Fruit fly (Drosophila melanogaster) whole organism, wandering third instar larva: Measurements from ENCODE around the gene fabp.

Source experiments
- Myc ChIP-seq: fragments of >200 bp; optimal IDR thresholded peaks from 2 replicates; lab custom pipeline; 2017
- OdsH ChIP-seq: fragments of 200-800 bp; sonication (Bioruptor generic); optimal IDR thresholded peaks from 2 replicates; lab custom pipeline; 2016; ENCODE audit warnings: missing biosample characterization, mild to moderate bottlenecking, missing genetic modification characterization
- Sp1 ChIP-seq: fragments of 200-800 bp; sonication (Bioruptor generic); optimal IDR thresholded peaks from 3 replicates; lab custom pipeline; 2019; ENCODE audit warnings: missing biosample characterization, mild to moderate bottlenecking, missing genetic modification characterization, moderate library complexity
- Vsx2 ChIP-seq: fragments of 200-300, 225-300 bp; sonication (Bioruptor generic); optimal IDR thresholded peaks from 2 replicates; lab custom pipeline; 2018; ENCODE audit warnings: missing biosample characterization, missing genetic modification characterization; ENCODE audit not compliant: partially characterized antibody
- jim ChIP-seq: fragments of 175-275, 200-325 bp; sonication (Bioruptor generic); optimal IDR thresholded peaks from 2 replicates; lab custom pipeline; 2016; ENCODE audit warnings: missing biosample characterization, mild to moderate bottlenecking, missing genetic modification characterization
- lola ChIP-seq: fragments of >200 bp; optimal IDR thresholded peaks from 2 replicates; lab custom pipeline; 2017; ENCODE audit warnings: missing biosample characterization, missing genetic modification characterization
- psq ChIP-seq: fragments of 200-800 bp; sonication (Bioruptor generic); optimal IDR thresholded peaks from 3 replicates; lab custom pipeline; 2017; ENCODE audit warnings: missing biosample characterization, mild to moderate bottlenecking, missing genetic modification characterization, moderate library complexity
- sage ChIP-seq: fragments of 200-800 bp; sonication (Bioruptor generic); optimal IDR thresholded peaks from 2 replicates; lab custom pipeline; 2016; ENCODE audit warnings: missing biosample characterization, mild to moderate bottlenecking, missing genetic modification characterization

DNA sequence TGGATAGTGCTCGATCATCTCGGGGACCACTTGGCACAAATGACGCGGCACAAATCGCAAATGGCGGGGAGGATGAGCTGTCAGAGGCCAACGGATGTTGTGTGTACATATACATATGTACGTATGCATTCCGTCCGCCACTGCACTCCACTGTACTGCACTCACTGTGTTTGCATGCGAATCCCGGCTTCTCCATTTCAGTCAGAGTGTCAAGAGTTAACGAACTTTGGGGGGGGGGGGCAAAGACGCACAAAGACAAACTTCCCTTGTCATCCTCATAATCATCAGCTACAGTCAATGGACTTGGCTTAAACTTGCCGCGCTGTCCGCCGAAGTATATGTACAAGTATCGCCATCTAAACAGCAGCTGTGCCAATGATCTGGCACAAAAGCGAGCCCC lies 47.3 kb upstream of the fabp start:
- no peak for TF ChIP-seq Myc (lab: Kevin White, UChicago)
- no peak for TF ChIP-seq jim (GFP tag; lab: Kevin White, UChicago)
- no peak for TF ChIP-seq OdsH (GFP tag; lab: Kevin White, UChicago)
- no peak for TF ChIP-seq Sp1 (GFP tag; lab: Kevin White, UChicago)
- TF ChIP-seq sage (GFP tag; lab: Kevin White, UChicago), result no peak
- no peak for TF ChIP-seq Vsx2 (GFP tag; lab: Kevin White, UChicago)
- no peak for TF ChIP-seq lola (GFP tag; lab: Kevin White, UChicago)
- TF ChIP-seq psq (GFP tag; lab: Kevin White, UChicago), result no peak
